Worm (Caenorhabditis elegans): Measurements from ENCODE around the gene C12D8.13.
A peak's percentile ranks its signal among the peaks of the same experiment; 100 is the strongest.

- TF ChIP-seq pha-4 (GFP tag; IDR thresholded peaks at IDR 0.05) (no peak), pha-4 (tag; optimal IDR thresholded peaks at IDR 0.05) (no peak), lin-1 (GFP tag; IDR thresholded peaks at IDR 0.05) (no peak), zag-1 (tag; optimal IDR thresholded peaks at IDR 0.05) (no peak), skn-1 (tag; optimal IDR thresholded peaks at IDR 0.05) (no peak), unc-62 (GFP tag; optimal IDR thresholded peaks at IDR 0.05 in 1 of 2) (peak in 1 of 2 experiments; percentile 28), unc-62 (tag; optimal IDR thresholded peaks at IDR 0.05) (no peak), nhr-25 (tag; optimal IDR thresholded peaks at IDR 0.05; ENCODE audit: borderline replicate concordance, insufficient read depth) (no peak), nhr-11 (tag; optimal IDR thresholded peaks at IDR 0.05) (no peak), cey-2 (tag; optimal IDR thresholded peaks at IDR 0.05; ENCODE audit: borderline replicate concordance, insufficient read depth) (no peak)
Observed at ce11 chrV:10238665-10239064, 18.2 kb upstream of the C12D8.13 start, which contains the start of gene fubl-1.
